Worm (Caenorhabditis elegans) whole organism, L1 larva: ENCODE measurements around the gene C45G9.11.

ENCODE experiments used
- fos-1 ChIP-seq: fragments of 150-350 bp; optimal IDR thresholded peaks from 2 replicates; lab custom pipeline; 2014; ENCODE audit warnings: missing biosample characterization, missing genetic modification characterization
- mef-2 ChIP-seq: fragments of 150-350 bp; optimal IDR thresholded peaks from 2 replicates; lab custom pipeline; 2014; ENCODE audit warnings: missing biosample characterization, missing genetic modification characterization
- nhr-76 ChIP-seq: sonication (generic microtip); optimal IDR thresholded peaks from 2 replicates; lab custom pipeline; 2017; ENCODE audit warnings: missing biosample characterization, missing genetic modification characterization
- vab-15 ChIP-seq: sonication (generic microtip); optimal IDR thresholded peaks from 2 replicates; lab custom pipeline; 2017; ENCODE audit warnings: missing genotype, mild to moderate bottlenecking, missing genetic modification characterization, missing compliant biosample characterization

DNA sequence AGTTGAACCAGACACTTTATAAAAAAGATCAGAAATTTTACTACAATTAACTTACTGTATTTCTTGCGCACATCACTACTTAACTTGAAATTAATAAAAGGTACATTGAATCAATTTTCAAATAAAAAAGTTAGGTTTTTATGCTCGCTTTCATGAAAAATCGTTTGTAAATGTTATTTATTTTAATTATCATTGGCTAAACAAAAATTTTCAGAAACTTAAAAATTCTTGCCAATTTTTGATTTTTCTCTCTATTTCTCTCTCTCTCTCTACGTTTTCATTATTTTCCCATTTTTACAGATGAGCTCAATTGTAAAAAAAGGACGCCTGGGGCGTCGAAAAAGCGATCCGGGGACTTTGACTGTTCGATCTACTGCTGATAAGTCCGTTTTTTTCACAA, 40.9 kb upstream of the C45G9.11 start, which contains the start of gene sax-2:
- TF ChIP-seq vab-15 (tag; lab: Kevin White, UChicago) (no peak), mef-2 (no peak), nhr-76 (tag; lab: Kevin White, UChicago) (no peak), fos-1 (tag; lab: Kevin White, UChicago) (no peak)
